Fruit fly (Drosophila melanogaster) whole organism, embryonic: ENCODE results near the gene orb.

Experiments used
- Ada2b ChIP-seq: fragments of 200-800 bp; sonication (Bioruptor generic); IDR thresholded peaks from 2 replicates; pipeline ENCODE4 v1.3.6; 2022; ENCODE audit warnings: missing biosample characterization, missing genetic modification characterization
- Asciz ChIP-seq: fragments of 200-800 bp; sonication (Bioruptor generic); optimal IDR thresholded peaks from 2 replicates; lab custom pipeline; 2017; ENCODE audit warnings: missing biosample characterization, mild to moderate bottlenecking, missing genetic modification characterization, missing genetic modification reagents
- Atf6 ChIP-seq: fragments of 200-800 bp; sonication (Bioruptor generic); IDR thresholded peaks from 2 replicates; pipeline ENCODE4 v1.3.6; 2022; ENCODE audit warnings: missing biosample characterization, missing genetic modification characterization
- CG12236 ChIP-seq: fragments of 200-800 bp; sonication (Bioruptor generic); optimal IDR thresholded peaks from 2 replicates; lab custom pipeline; 2016; ENCODE audit warnings: missing biosample characterization, missing genetic modification characterization
- CG12942 ChIP-seq: fragments of 200-800 bp; sonication (Bioruptor generic); optimal IDR thresholded peaks from 3 replicates; lab custom pipeline; 2016; ENCODE audit warnings: missing biosample characterization, missing genetic modification characterization
- CG15479 ChIP-seq: fragments of 200-800 bp; sonication (Bioruptor generic); optimal IDR thresholded peaks from 3 replicates; lab custom pipeline; 2019; ENCODE audit warnings: missing biosample characterization, mild to moderate bottlenecking, missing genetic modification characterization, moderate library complexity
- CG1603 ChIP-seq: fragments of 200-800 bp; sonication (Bioruptor generic); optimal IDR thresholded peaks from 2 replicates; lab custom pipeline; 2019; ENCODE audit warnings: missing biosample characterization, mild to moderate bottlenecking, missing genetic modification characterization, moderate library complexity
- CG16779 ChIP-seq: fragments of 200-800 bp; sonication (Bioruptor generic); IDR thresholded peaks from 2 replicates; pipeline ENCODE4 v1.3.6; 2022; ENCODE audit warnings: missing biosample characterization, missing genetic modification characterization
- CG17361 ChIP-seq: fragments of 200-800 bp; sonication (Bioruptor generic); IDR thresholded peaks from 3 replicates; pipeline ENCODE4 v1.3.6; 2022; ENCODE audit warnings: missing biosample characterization, missing genetic modification characterization
- CG1792 ChIP-seq: fragments of 200-800 bp; sonication (Bioruptor generic); optimal IDR thresholded peaks from 2 replicates; lab custom pipeline; 2016; ENCODE audit warnings: missing biosample characterization, missing genetic modification characterization
- CG18764 ChIP-seq: fragments of 200-800 bp; sonication (Bioruptor generic); optimal IDR thresholded peaks from 3 replicates; lab custom pipeline; 2016; ENCODE audit warnings: missing biosample characterization, missing genetic modification characterization
- CG32532 ChIP-seq: fragments of 200-800 bp; sonication (Bioruptor generic); IDR thresholded peaks from 2 replicates; pipeline ENCODE4 v1.3.6; 2022; ENCODE audit warnings: missing biosample characterization, missing genetic modification characterization
- CG4424 ChIP-seq: fragments of 200-800 bp; sonication (Bioruptor generic); optimal IDR thresholded peaks from 3 replicates; lab custom pipeline; 2016; ENCODE audit warnings: missing biosample characterization, missing genetic modification characterization
- CG4820 ChIP-seq: fragments of 200-800 bp; sonication (Bioruptor generic); optimal IDR thresholded peaks from 3 replicates; lab custom pipeline; 2016; ENCODE audit warnings: missing biosample characterization, missing genetic modification characterization
- CG4854 ChIP-seq: fragments of 200-800 bp; sonication (Bioruptor generic); optimal IDR thresholded peaks from 2 replicates; lab custom pipeline; 2016; ENCODE audit warnings: missing biosample characterization, missing genetic modification characterization, inconsistent platforms
- CG7372 ChIP-seq: fragments of 200-800 bp; sonication (Bioruptor generic); IDR thresholded peaks from 2 replicates; pipeline ENCODE4 v1.3.6; 2022; ENCODE audit warnings: missing biosample characterization, missing genetic modification characterization
- CG8478 ChIP-seq: fragments of >200 bp; optimal IDR thresholded peaks from 2 replicates; lab custom pipeline; 2018
- CG9609 ChIP-seq: fragments of 200-800 bp; sonication (Bioruptor generic); optimal IDR thresholded peaks from 3 replicates; lab custom pipeline; 2016; ENCODE audit warnings: missing biosample characterization, missing genetic modification characterization
- CG9876 ChIP-seq: fragments of 200-800 bp; sonication (Bioruptor generic); optimal IDR thresholded peaks from 2 replicates; lab custom pipeline; 2016; ENCODE audit warnings: missing biosample characterization, missing genetic modification characterization
- Deaf1 ChIP-seq: fragments of 200-800 bp; optimal IDR thresholded peaks from 3 replicates; lab custom pipeline; 2019; ENCODE audit warnings: missing biosample characterization, mild to moderate bottlenecking, missing genetic modification characterization, moderate library complexity
- Ets65A ChIP-seq: fragments of 200-800 bp; sonication (Bioruptor generic); peaks from one replicate; lab custom pipeline; 2016; ENCODE audit warnings: missing biosample characterization, missing genetic modification characterization
- HLHmδ ChIP-seq: fragments of 200-800 bp; sonication (Bioruptor generic); optimal IDR thresholded peaks from 2 replicates; lab custom pipeline; 2018; ENCODE audit warnings: missing biosample characterization, mild to moderate bottlenecking, missing genetic modification characterization, moderate library complexity
- HmgD ChIP-seq: fragments of 200-800 bp; sonication (Bioruptor generic); optimal IDR thresholded peaks from 3 replicates; lab custom pipeline; 2016; ENCODE audit warnings: missing biosample characterization, missing genetic modification characterization
- Hr51 ChIP-seq, 2 experiments: fragments of 200-800 bp; sonication (Bioruptor generic); optimal IDR thresholded peaks; 2 replicates in 1 of 2; 3 replicates in 1 of 2; lab custom pipeline; 2016 to 2018; ENCODE audit warnings: missing biosample characterization in 2 of 2, missing genetic modification characterization in 2 of 2, mild to moderate bottlenecking in 1 of 2, moderate library complexity in 1 of 2
- Poxn ChIP-seq: fragments of 200-800 bp; sonication (Bioruptor generic); IDR thresholded peaks from 2 replicates; pipeline ENCODE4 v1.3.6; 2022; ENCODE audit warnings: missing biosample characterization, missing genetic modification characterization
- Ravus ChIP-seq: fragments of 200-800 bp; sonication (Bioruptor generic); IDR thresholded peaks from 2 replicates; pipeline ENCODE4 v1.3.6; 2022; ENCODE audit warnings: missing biosample characterization, missing genetic modification characterization
- Rfx ChIP-seq: fragments of 200-800 bp; sonication (Bioruptor generic); IDR thresholded peaks from 2 replicates; pipeline ENCODE4 v1.3.6; 2022; ENCODE audit warnings: missing biosample characterization, missing genetic modification characterization
- Scr ChIP-seq: fragments of 200-800 bp; sonication (Bioruptor generic); IDR thresholded peaks from 2 replicates; pipeline ENCODE4 v1.3.6; 2022; ENCODE audit warnings: missing biosample characterization, missing genetic modification characterization; ENCODE audit not compliant: partially characterized antibody
- cas ChIP-seq: fragments of 200-800 bp; sonication (Bioruptor generic); IDR thresholded peaks from 2 replicates; pipeline ENCODE4 v1.3.6; 2022; ENCODE audit warnings: missing biosample characterization, missing genetic modification characterization
- chif ChIP-seq, 2 experiments: fragments of 200-800 bp; sonication (Bioruptor generic); optimal IDR thresholded peaks; 3 replicates each; lab custom pipeline; 2016; ENCODE audit warnings: missing biosample characterization in 2 of 2, missing genetic modification characterization in 2 of 2
- cwo ChIP-seq: fragments of 200-800 bp; sonication (Bioruptor generic); optimal IDR thresholded peaks from 3 replicates; lab custom pipeline; 2017; ENCODE audit warnings: missing biosample characterization, missing genetic modification characterization, mild to moderate bottlenecking, moderate library complexity, missing genetic modification reagents
- danr ChIP-seq: fragments of 200-800 bp; sonication (Bioruptor generic); IDR thresholded peaks from 2 replicates; pipeline ENCODE4 v1.3.6; 2022; ENCODE audit warnings: missing biosample characterization, missing genetic modification characterization
- dysf ChIP-seq: fragments of 200-800 bp; sonication (Bioruptor generic); IDR thresholded peaks from 3 replicates; pipeline ENCODE4 v1.3.6; 2022; ENCODE audit warnings: missing biosample characterization, missing genetic modification characterization
- emc ChIP-seq: fragments of 200-800 bp; sonication (Bioruptor generic); optimal IDR thresholded peaks from 2 replicates; lab custom pipeline; 2016; ENCODE audit warnings: missing biosample characterization, missing genetic modification characterization
- esg ChIP-seq: fragments of 200-800 bp; sonication (Bioruptor generic); conservative IDR thresholded peaks from 2 replicates; pipeline ENCODE4 v1.3.6; 2022; ENCODE audit warnings: missing biosample characterization, missing genetic modification characterization
- fd96Cb ChIP-seq: fragments of 200-800 bp; sonication (Bioruptor generic); optimal IDR thresholded peaks from 2 replicates; lab custom pipeline; 2018; ENCODE audit warnings: missing biosample characterization, mild to moderate bottlenecking, missing genetic modification characterization, moderate library complexity
- fru ChIP-seq: fragments of >200 bp; optimal IDR thresholded peaks from 2 replicates; lab custom pipeline; 2017
- ftz-f1 ChIP-seq: fragments of 200-800 bp; sonication (Bioruptor generic); optimal IDR thresholded peaks from 2 replicates; lab custom pipeline; 2016; ENCODE audit warnings: missing biosample characterization, missing genetic modification characterization
- gem ChIP-seq: fragments of 200-800 bp; sonication (Bioruptor generic); optimal IDR thresholded peaks from 2 replicates; lab custom pipeline; 2019; ENCODE audit warnings: missing biosample characterization, mild to moderate bottlenecking, missing genetic modification characterization, moderate library complexity
- jing ChIP-seq: fragments of 200-800 bp; sonication (Bioruptor generic); optimal IDR thresholded peaks from 2 replicates; lab custom pipeline; 2018; ENCODE audit warnings: missing biosample characterization, mild to moderate bottlenecking, missing genetic modification characterization
- lbe ChIP-seq: fragments of 200-800 bp; sonication (Bioruptor generic); optimal IDR thresholded peaks from 2 replicates; lab custom pipeline; 2016; ENCODE audit warnings: missing biosample characterization, mild to moderate bottlenecking, missing genetic modification characterization
- lola ChIP-seq, 3 experiments: fragments of >200 bp in 2 of 3; fragments of 200-800 bp in 1 of 3; sonication (Bioruptor generic) in 1 of 3; optimal IDR thresholded peaks; 2 replicates each; lab custom pipeline; 2017 to 2019; ENCODE audit warnings: missing biosample characterization in 3 of 3, missing genetic modification characterization in 3 of 3, mild to moderate bottlenecking in 1 of 3, moderate library complexity in 1 of 3
- mirr ChIP-seq: fragments of 200-800 bp; sonication (Bioruptor generic); optimal IDR thresholded peaks from 3 replicates; lab custom pipeline; 2018; ENCODE audit warnings: missing biosample characterization, mild to moderate bottlenecking, missing genetic modification characterization
- oc ChIP-seq: fragments of 200-800 bp; sonication (Bioruptor generic); optimal IDR thresholded peaks from 2 replicates; lab custom pipeline; 2018; ENCODE audit warnings: missing biosample characterization, mild to moderate bottlenecking, missing genetic modification characterization, moderate library complexity
- pan ChIP-seq, 4 experiments: fragments of >200 bp in 3 of 4; fragments of 200-800 bp in 1 of 4; sonication (Bioruptor generic) in 1 of 4; optimal IDR thresholded peaks in 3 of 4; IDR thresholded peaks in 1 of 4; 2 replicates each; pipeline versions ENCODE4 v1.3.6 to Lab custom; 2017 to 2022; ENCODE audit warnings: missing biosample characterization in 2 of 4, missing genetic modification characterization in 2 of 4, mixed read lengths in 1 of 4
- psq ChIP-seq: fragments of 200-800 bp; sonication (Bioruptor generic); optimal IDR thresholded peaks from 2 replicates; lab custom pipeline; 2017; ENCODE audit warnings: missing biosample characterization, missing genetic modification characterization
- repo ChIP-seq: fragments of 200-800 bp; sonication (Bioruptor generic); optimal IDR thresholded peaks from 2 replicates; lab custom pipeline; 2016; ENCODE audit warnings: missing biosample characterization, missing genetic modification characterization
- salm ChIP-seq: fragments of 200-800 bp; sonication (Bioruptor generic); optimal IDR thresholded peaks from 2 replicates; lab custom pipeline; 2018; ENCODE audit warnings: missing biosample characterization, mild to moderate bottlenecking, missing genetic modification characterization
- ssp ChIP-seq: fragments of 200-800 bp; sonication (Bioruptor generic); IDR thresholded peaks from 2 replicates; pipeline ENCODE4 v1.3.6; 2022; ENCODE audit warnings: missing biosample characterization, missing genetic modification characterization
- toy ChIP-seq: fragments of 200-800 bp; sonication (Bioruptor generic); IDR thresholded peaks from 2 replicates; pipeline ENCODE4 v1.3.6; 2022; ENCODE audit warnings: missing biosample characterization, missing genetic modification characterization
- unpg ChIP-seq: fragments of 200-800 bp; sonication (Bioruptor generic); optimal IDR thresholded peaks from 3 replicates; lab custom pipeline; 2018; ENCODE audit warnings: missing biosample characterization, mild to moderate bottlenecking, missing genetic modification characterization, moderate library complexity
- vnd ChIP-seq: fragments of 200-800 bp; sonication (Bioruptor generic); IDR thresholded peaks from 3 replicates; pipeline ENCODE4 v1.3.6; 2022; ENCODE audit warnings: missing biosample characterization, missing genetic modification characterization; ENCODE audit not compliant: partially characterized antibody

Gene orb

DNA sequence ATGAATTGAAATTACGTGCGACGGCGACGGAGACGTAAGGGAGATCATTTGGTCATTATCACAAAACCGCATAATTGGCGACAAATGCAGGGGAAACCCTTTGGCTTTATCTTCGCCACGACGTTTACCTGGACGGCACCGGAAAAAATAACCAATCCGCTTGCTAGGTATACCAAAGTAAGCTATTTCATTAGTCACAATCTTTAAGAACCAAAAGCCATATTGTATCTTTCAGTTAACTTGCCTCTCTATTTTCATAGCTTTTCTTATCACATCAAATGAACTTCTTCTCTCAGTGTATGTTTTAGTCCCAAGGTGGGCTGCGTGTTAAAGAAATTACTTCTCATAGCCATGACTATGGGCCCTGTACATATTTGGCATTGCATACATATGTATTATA lies 35.0 kb upstream of the orb start (continued):
- TF ChIP-seq oc (tag; lab: Kevin White, UChicago) (no peak), CG9876 (GFP tag; lab: Kevin White, UChicago) (no peak), ssp (GFP tag; lab: Robert Waterston, UW) (no peak), lola (GFP tag; optimal IDR thresholded peaks at IDR 0.05; lab: Kevin White, UChicago) (peak in 1 of 3 experiments; percentile 31), repo (GFP tag; lab: Kevin White, UChicago) (no peak), salm (tag; lab: Kevin White, UChicago) (no peak), toy (GFP tag; lab: Robert Waterston, UW) (no peak), ftz-f1 (no peak), CG18764 (GFP tag; lab: Kevin White, UChicago) (no peak), HLHmδ (GFP tag; lab: Kevin White, UChicago) (no peak), CG9609 (GFP tag; lab: Kevin White, UChicago) (no peak), emc (GFP tag; lab: Kevin White, UChicago) (no peak), CG12236 (no peak), CG1603 (tag; lab: Kevin White, UChicago) (peak; percentile 51), CG16779 (GFP tag; lab: Robert Waterston, UW) (no peak), esg (peak; percentile 46), Hr51 (GFP tag; optimal IDR thresholded peaks at IDR 0.05; lab: Kevin White, UChicago) (peak in 1 of 2 experiments; percentile 26), CG17361 (GFP tag; lab: Robert Waterston, UW) (no peak), CG1792 (no peak), Atf6 (GFP tag; lab: Robert Waterston, UW) (no peak), cas (no peak), Deaf1 (no peak), vnd (GFP tag; lab: Robert Waterston, UW) (no peak), Ets65A (GFP tag; lab: Kevin White, UChicago) (peak; percentile 7), dysf (GFP tag; lab: Robert Waterston, UW) (peak; percentile 46; the same call in 1 of the 3 replicates), Asciz (GFP tag; lab: Kevin White, UChicago) (no peak), danr (GFP tag; lab: Robert Waterston, UW) (no peak), cwo (no peak), Poxn (GFP tag; lab: Robert Waterston, UW) (no peak), Ravus (GFP tag; lab: Robert Waterston, UW) (no peak; the same call in 1 of the 2 replicates), Ada2b (GFP tag; lab: Robert Waterston, UW) (no peak), jing (no peak), psq (GFP tag; lab: Kevin White, UChicago) (no peak), CG15479 (GFP tag; lab: Kevin White, UChicago) (no peak), Rfx (GFP tag; lab: Robert Waterston, UW) (0 out of 2 replicates have a peak, but pooled peaks have one; percentile 11), CG32532 (GFP tag; lab: Robert Waterston, UW) (no peak), CG4854 (no peak), gem (tag; lab: Kevin White, UChicago) (peak; percentile 51), CG12942 (GFP tag; lab: Kevin White, UChicago) (no peak), fd96Cb (tag; lab: Kevin White, UChicago) (no peak), mirr (GFP tag; lab: Kevin White, UChicago) (no peak), Scr (GFP tag; lab: Robert Waterston, UW) (no peak), CG4424 (GFP tag; lab: Kevin White, UChicago) (no peak), lbe (GFP tag; lab: Kevin White, UChicago) (no peak), unpg (GFP tag; lab: Kevin White, UChicago) (peak; percentile 24), fru (lab: Kevin White, UChicago) (no peak), CG4820 (GFP tag; lab: Kevin White, UChicago) (peak; percentile 24), HmgD (GFP tag; lab: Kevin White, UChicago) (no peak), CG7372 (GFP tag; lab: Robert Waterston, UW) (no peak), chif (GFP tag; optimal IDR thresholded peaks at IDR 0.05; lab: Kevin White, UChicago) (peak; percentile 20 to 27), CG8478 (lab: Kevin White, UChicago) (no peak), pan (optimal IDR thresholded peaks at IDR 0.05; lab: Kevin White, UChicago) (no peak), pan (GFP tag; optimal IDR thresholded peaks at IDR 0.05 in 1 of 2, IDR thresholded peaks at IDR 0.05 in 1 of 2) (peak in 1 of 2 experiments; percentile 41)
